Worm (Caenorhabditis elegans) whole organism, L1 larva: Measurements from ENCODE around the gene H10E21.5.

ENCODE experiments used
- elt-2 ChIP-seq: sonication (generic microtip); optimal IDR thresholded peaks from 2 replicates; lab custom pipeline; 2016; ENCODE audit warnings: missing genetic modification characterization, mild to moderate bottlenecking, inconsistent platforms, missing compliant biosample characterization, missing genetic modification reagents
- nhr-47 ChIP-seq: sonication (generic microtip); optimal IDR thresholded peaks from 2 replicates; lab custom pipeline; 2016; ENCODE audit warnings: mild to moderate bottlenecking, missing genetic modification characterization, moderate library complexity, missing compliant biosample characterization
- nhr-76 ChIP-seq: sonication (generic microtip); optimal IDR thresholded peaks from 2 replicates; lab custom pipeline; 2017; ENCODE audit warnings: missing biosample characterization, missing genetic modification characterization

ce11 chrIII:72078-72477 is 48.3 kb upstream of the H10E21.5 start:
- TF ChIP-seq nhr-47 (tag; lab: Kevin White, UChicago) = no peak
- TF ChIP-seq nhr-76 = no peak
- no peak for TF ChIP-seq elt-2 (tag; lab: Kevin White, UChicago)
